Worm (Caenorhabditis elegans): ENCODE measurements around the gene gspd-1.

DNA sequence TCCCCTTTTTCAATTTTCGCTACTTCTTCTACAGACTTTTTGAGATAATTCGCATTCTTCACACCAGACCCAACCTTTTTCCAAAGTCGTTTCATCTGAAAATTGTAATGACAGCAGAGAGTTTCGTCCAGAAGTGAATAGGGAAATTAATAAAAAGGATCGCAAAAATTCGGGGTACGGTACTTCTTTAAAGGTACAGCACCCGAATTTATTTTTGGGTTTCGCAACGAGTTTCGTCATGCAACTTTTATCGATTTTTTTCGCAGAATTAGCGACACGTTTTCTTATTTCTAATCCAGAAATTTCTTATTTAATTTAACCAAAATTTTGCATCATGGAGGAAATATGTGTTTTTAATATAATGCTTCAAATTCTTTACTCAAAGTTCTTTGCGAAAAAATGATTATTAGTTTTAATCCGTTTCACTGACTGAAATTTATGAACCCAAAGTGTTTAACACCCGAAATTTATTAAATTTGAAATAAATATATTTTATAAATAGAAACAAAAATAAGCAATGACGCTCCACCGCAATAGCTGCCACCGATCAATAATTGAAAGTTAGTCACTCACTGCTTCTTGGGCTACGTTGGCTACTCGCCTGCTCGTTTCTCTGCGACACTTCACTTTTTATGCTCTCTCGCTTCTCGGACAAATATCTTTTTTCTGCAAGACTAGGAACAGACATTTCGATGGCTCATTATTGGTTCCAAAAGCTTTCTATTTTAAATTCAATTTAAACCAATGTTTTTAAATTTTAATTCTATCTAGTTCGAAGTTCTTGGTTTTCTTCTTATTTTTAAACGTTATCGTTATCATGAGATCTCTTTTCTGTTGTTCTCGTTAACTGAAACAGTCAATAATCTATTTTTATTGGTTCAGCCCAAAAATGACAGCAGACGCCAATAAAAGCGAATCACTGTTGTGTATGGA is 18.8 kb upstream of the gspd-1 start, which contains the start of the genes B0035.15 and dnj-1:
- TF ChIP-seq ces-1 (GFP tag; optimal IDR thresholded peaks at IDR 0.05) (no peak), egl-27 (tag; optimal IDR thresholded peaks at IDR 0.05) (no peak), elt-2 (tag; optimal IDR thresholded peaks at IDR 0.05) (no peak), lin-15B (tag; optimal IDR thresholded peaks at IDR 0.05) (peak; percentile 26), nhr-77 (tag; optimal IDR thresholded peaks at IDR 0.05) (no peak), zag-1 (tag; optimal IDR thresholded peaks at IDR 0.05) (no peak), unc-130 (tag; optimal IDR thresholded peaks at IDR 0.05) (peak; percentile 16), blmp-1 (tag; optimal IDR thresholded peaks at IDR 0.05) (peak; percentile 89), lin-13 (GFP tag; optimal IDR thresholded peaks at IDR 0.05) (no peak), hlh-4 (tag; optimal IDR thresholded peaks at IDR 0.05) (no peak), ceh-90 (tag; optimal IDR thresholded peaks at IDR 0.05) (no peak)
